Worm (Caenorhabditis elegans): ENCODE results near the gene sre-20.

The sre-20 gene

ce11 chrV:12759660-12760059 is 25.1 kb downstream of the sre-20 start, which contains the start of gene papl-1:
Gene papl-1 (minus strand): TSS chrV:12759760.
- TF ChIP-seq nhr-11 (tag; optimal IDR thresholded peaks at IDR 0.05) (no peak), egl-27 (tag; optimal IDR thresholded peaks at IDR 0.05) (no peak), ama-1 (optimal IDR thresholded peaks at IDR 0.05) (no peak), gmeb-1 (tag; optimal IDR thresholded peaks at IDR 0.05) (no peak), C34F6.9 (tag; optimal IDR thresholded peaks at IDR 0.05) (no peak), blmp-1 (tag; optimal IDR thresholded peaks at IDR 0.05; ENCODE audit: insufficient read depth) (no peak), lsy-2 (tag; optimal IDR thresholded peaks at IDR 0.05) (no peak), elt-1 (tag; optimal IDR thresholded peaks at IDR 0.05) (no peak)

ce11 chrV:12754839-12755238 is 29.9 kb downstream of the sre-20 start, which contains the start of gene gpa-13:
Gene gpa-13 (minus strand): TSS chrV:12754939.
- no peak for TF ChIP-seq alr-1 (tag; optimal IDR thresholded peaks at IDR 0.05)
- no peak for TF ChIP-seq mdl-1 (tag; optimal IDR thresholded peaks at IDR 0.05)
- no peak for TF ChIP-seq lsy-2 (tag; optimal IDR thresholded peaks at IDR 0.05)
- no peak for TF ChIP-seq sma-9 (GFP tag; optimal IDR thresholded peaks at IDR 0.05)
- no peak for TF ChIP-seq sma-9 (tag; optimal IDR thresholded peaks at IDR 0.05)
- TF ChIP-seq nhr-6 (tag; optimal IDR thresholded peaks at IDR 0.05) = no peak
- no peak for TF ChIP-seq mab-5 (tag; optimal IDR thresholded peaks at IDR 0.05)
- no peak for TF ChIP-seq peb-1 (tag; optimal IDR thresholded peaks at IDR 0.05)
- no peak for TF ChIP-seq nhr-237 (tag; optimal IDR thresholded peaks at IDR 0.05)
- no peak for TF ChIP-seq R02D3.7 (tag; optimal IDR thresholded peaks at IDR 0.05)
- TF ChIP-seq ceh-16 (tag; optimal IDR thresholded peaks at IDR 0.05) = no peak
- TF ChIP-seq ZK546.5 (tag; optimal IDR thresholded peaks at IDR 0.05) = no peak

ce11 chrV:12752407-12752806 is 32.4 kb downstream of the sre-20 start, which contains the start of gene C15C8.8:
Gene C15C8.8 (minus strand): TSS chrV:12752507.
- TF ChIP-seq ceh-82 (tag; optimal IDR thresholded peaks at IDR 0.05) (no peak), nhr-23 (tag; optimal IDR thresholded peaks at IDR 0.05) (no peak), nhr-77 (tag; optimal IDR thresholded peaks at IDR 0.05) (no peak), elt-3 (tag; optimal IDR thresholded peaks at IDR 0.05) (no peak), mbf-1 (tag; optimal IDR thresholded peaks at IDR 0.05) (no peak), Y55F3AM.14 (GFP tag; optimal IDR thresholded peaks at IDR 0.05) (no peak), ama-1 (optimal IDR thresholded peaks at IDR 0.05) (no peak), lin-11 (tag; optimal IDR thresholded peaks at IDR 0.05) (no peak), R02D3.7 (tag; optimal IDR thresholded peaks at IDR 0.05) (no peak), ZK546.5 (tag; optimal IDR thresholded peaks at IDR 0.05) (no peak), lsy-2 (tag; optimal IDR thresholded peaks at IDR 0.05) (no peak), nhr-12 (tag; optimal IDR thresholded peaks at IDR 0.05) (no peak), mdl-1 (tag; optimal IDR thresholded peaks at IDR 0.05) (no peak), lin-13 (GFP tag; optimal IDR thresholded peaks at IDR 0.05) (no peak), ceh-16 (tag; optimal IDR thresholded peaks at IDR 0.05) (no peak), mab-5 (tag; optimal IDR thresholded peaks at IDR 0.05) (no peak), unc-55 (GFP tag; optimal IDR thresholded peaks at IDR 0.05) (no peak), nhr-10 (tag; optimal IDR thresholded peaks at IDR 0.05) (no peak), dmd-4 (tag; optimal IDR thresholded peaks at IDR 0.05) (no peak), unc-62 (GFP tag; optimal IDR thresholded peaks at IDR 0.05) (no peak)

- no peak for TF ChIP-seq ztf-11 (tag; optimal IDR thresholded peaks at IDR 0.05)
- TF ChIP-seq mab-5 (tag; optimal IDR thresholded peaks at IDR 0.05) = no peak
- no peak for TF ChIP-seq zag-1 (tag; optimal IDR thresholded peaks at IDR 0.05)
- TF ChIP-seq elt-1 (tag; optimal IDR thresholded peaks at IDR 0.05) = no peak
- TF ChIP-seq lin-39 (tag; optimal IDR thresholded peaks at IDR 0.05) = no peak
- TF ChIP-seq sem-4 (tag; optimal IDR thresholded peaks at IDR 0.05) = no peak
- TF ChIP-seq crh-2 (tag; optimal IDR thresholded peaks at IDR 0.05) = no peak
- TF ChIP-seq snpc-4 (tag; optimal IDR thresholded peaks at IDR 0.05) = no peak
- no peak for TF ChIP-seq nhr-129 (tag; optimal IDR thresholded peaks at IDR 0.05)
- no peak for TF ChIP-seq gmeb-1 (tag; optimal IDR thresholded peaks at IDR 0.05)
- TF ChIP-seq unc-62 (GFP tag; optimal IDR thresholded peaks at IDR 0.05) = no peak
- no peak for TF ChIP-seq lin-13 (GFP tag; optimal IDR thresholded peaks at IDR 0.05)
- no peak for TF ChIP-seq blmp-1 (tag; optimal IDR thresholded peaks at IDR 0.05; ENCODE audit: insufficient read depth)
- TF ChIP-seq unc-55 (GFP tag; optimal IDR thresholded peaks at IDR 0.05) = no peak
Observed at ce11 chrV:12751495-12752050, 33.2 kb downstream of the sre-20 start, which contains the start of gene C15C8.6. Gene C15C8.6 (minus strand): TSS chrV:12751545.

All from whole organism, L2 larva.